Worm (Caenorhabditis elegans) whole organism, late embryonic: ENCODE measurements around the gene rpn-6.1.
A peak's percentile ranks its signal among the peaks of the same experiment; 100 is the strongest.

Experiments
- K02D7.2 ChIP-seq: sonication (generic microtip); optimal IDR thresholded peaks from 2 replicates; lab custom pipeline; 2017; ENCODE audit warnings: mild to moderate bottlenecking, missing genetic modification characterization, missing compliant biosample characterization
- K09A11.1 ChIP-seq: sonication (generic microtip); optimal IDR thresholded peaks from 2 replicates; lab custom pipeline; 2017; ENCODE audit warnings: antibody characterized with exemption, mild to moderate bottlenecking, missing genetic modification characterization, missing compliant biosample characterization; ENCODE audit not compliant: insufficient read depth
- ceh-18 ChIP-seq: sonication (generic microtip); optimal IDR thresholded peaks from 2 replicates; lab custom pipeline; 2016; ENCODE audit warnings: missing genetic modification characterization, missing compliant biosample characterization
- ceh-19 ChIP-seq: fragments of 200-800 bp; sonication (Bioruptor generic); optimal IDR thresholded peaks from 2 replicates; lab custom pipeline; 2018; ENCODE audit warnings: mild to moderate bottlenecking, missing genetic modification characterization, missing compliant biosample characterization
- ceh-24 ChIP-seq: sonication (generic microtip); optimal IDR thresholded peaks from 2 replicates; lab custom pipeline; 2016; ENCODE audit warnings: mild to moderate bottlenecking, missing genetic modification characterization, missing compliant biosample characterization
- ceh-31 ChIP-seq: sonication (generic microtip); optimal IDR thresholded peaks from 2 replicates; lab custom pipeline; 2016; ENCODE audit warnings: missing genetic modification characterization, missing compliant biosample characterization
- ceh-34 ChIP-seq: sonication (generic microtip); optimal IDR thresholded peaks from 2 replicates; lab custom pipeline; 2016; ENCODE audit warnings: mild to moderate bottlenecking, missing genetic modification characterization, missing compliant biosample characterization
- ceh-48 ChIP-seq: sonication (generic microtip); optimal IDR thresholded peaks from 2 replicates; lab custom pipeline; 2016; ENCODE audit warnings: missing genetic modification characterization, inconsistent platforms, missing compliant biosample characterization
- ceh-6 ChIP-seq: fragments of 200-800 bp; sonication (Bioruptor generic); optimal IDR thresholded peaks from 2 replicates; lab custom pipeline; 2018; ENCODE audit warnings: mild to moderate bottlenecking, missing genetic modification characterization, missing compliant biosample characterization
- ceh-9 ChIP-seq: sonication (generic microtip); optimal IDR thresholded peaks from 2 replicates; lab custom pipeline; 2016; ENCODE audit warnings: mild to moderate bottlenecking, missing genetic modification characterization, inconsistent platforms, missing compliant biosample characterization
- che-1 ChIP-seq: sonication (generic microtip); optimal IDR thresholded peaks from 2 replicates; lab custom pipeline; 2016; ENCODE audit warnings: mild to moderate bottlenecking, missing genetic modification characterization, missing compliant biosample characterization
- elt-2 ChIP-seq: sonication (generic microtip); optimal IDR thresholded peaks from 2 replicates; lab custom pipeline; 2016; ENCODE audit warnings: missing genetic modification reagents, missing genetic modification characterization, missing compliant biosample characterization
- elt-4 ChIP-seq: sonication (generic microtip); optimal IDR thresholded peaks from 2 replicates; lab custom pipeline; 2016; ENCODE audit warnings: missing genetic modification characterization, missing compliant biosample characterization
- fax-1 ChIP-seq: sonication (generic microtip); optimal IDR thresholded peaks from 2 replicates; lab custom pipeline; 2016; ENCODE audit warnings: missing genotype, missing genetic modification characterization, missing compliant biosample characterization
- fkh-6 ChIP-seq: sonication (generic microtip); optimal IDR thresholded peaks from 2 replicates; lab custom pipeline; 2016; ENCODE audit warnings: missing genetic modification characterization, missing compliant biosample characterization
- hlh-13 ChIP-seq: fragments of 200-800 bp; sonication (Bioruptor generic); optimal IDR thresholded peaks from 2 replicates; lab custom pipeline; 2018; ENCODE audit warnings: mild to moderate bottlenecking, missing genetic modification characterization, missing compliant biosample characterization
- hlh-15 ChIP-seq: sonication (generic microtip); optimal IDR thresholded peaks from 2 replicates; lab custom pipeline; 2016; ENCODE audit warnings: missing genetic modification characterization, missing compliant biosample characterization
- mec-3 ChIP-seq: sonication (generic microtip); optimal IDR thresholded peaks from 2 replicates; lab custom pipeline; 2016; ENCODE audit warnings: borderline replicate concordance, missing genetic modification characterization, missing compliant biosample characterization
- nfya-1 ChIP-seq: sonication (generic microtip); optimal IDR thresholded peaks from 2 replicates; lab custom pipeline; 2017; ENCODE audit warnings: missing genetic modification characterization, mild to moderate bottlenecking, missing compliant biosample characterization, antibody characterized with exemption, moderate library complexity
- nhr-11 ChIP-seq: fragments of 150-350 bp; optimal IDR thresholded peaks from 2 replicates; lab custom pipeline; 2014; ENCODE audit warnings: missing biosample characterization, missing genetic modification characterization
- nhr-232 ChIP-seq: sonication (generic microtip); optimal IDR thresholded peaks from 2 replicates; lab custom pipeline; 2016; ENCODE audit warnings: missing genetic modification characterization, missing compliant biosample characterization
- npax-4 ChIP-seq: sonication (generic microtip); optimal IDR thresholded peaks from 2 replicates; lab custom pipeline; 2016; ENCODE audit warnings: missing genetic modification characterization, missing compliant biosample characterization
- odd-2 ChIP-seq: sonication (generic microtip); optimal IDR thresholded peaks from 2 replicates; lab custom pipeline; 2017; ENCODE audit warnings: antibody characterized with exemption, mild to moderate bottlenecking, missing genetic modification characterization, missing compliant biosample characterization
- pax-1 ChIP-seq: fragments of 150-350 bp; optimal IDR thresholded peaks from 2 replicates; lab custom pipeline; 2014; ENCODE audit warnings: missing biosample characterization, missing genetic modification characterization
- pha-2 ChIP-seq: sonication (generic microtip); optimal IDR thresholded peaks from 2 replicates; lab custom pipeline; 2017; ENCODE audit warnings: mild to moderate bottlenecking, missing genetic modification characterization, missing compliant biosample characterization
- pqm-1 ChIP-seq: sonication (generic microtip); optimal IDR thresholded peaks from 2 replicates; lab custom pipeline; 2016; ENCODE audit warnings: missing genetic modification characterization, missing compliant biosample characterization
- rnt-1 ChIP-seq: sonication (generic microtip); optimal IDR thresholded peaks from 2 replicates; lab custom pipeline; 2016; ENCODE audit warnings: missing genetic modification characterization, missing compliant biosample characterization
- sdc-2 ChIP-seq: sonication (generic microtip); optimal IDR thresholded peaks from 2 replicates; lab custom pipeline; 2016; ENCODE audit warnings: missing genotype, missing genetic modification characterization, missing compliant biosample characterization
- sox-2 ChIP-seq: fragments of 200-800 bp; sonication (Bioruptor generic); IDR thresholded peaks from 2 replicates; pipeline ENCODE4 v1.3.6; 2022; ENCODE audit warnings: missing genetic modification reagents, missing genetic modification characterization, missing compliant biosample characterization
- syd-9 ChIP-seq: sonication (generic microtip); optimal IDR thresholded peaks from 2 replicates; lab custom pipeline; 2016; ENCODE audit warnings: mild to moderate bottlenecking, missing genetic modification characterization, moderate library complexity, missing compliant biosample characterization
- tbx-2 ChIP-seq: sonication (generic microtip); optimal IDR thresholded peaks from 2 replicates; lab custom pipeline; 2016; ENCODE audit warnings: missing genetic modification characterization, missing compliant biosample characterization
- tbx-7 ChIP-seq: sonication (generic microtip); optimal IDR thresholded peaks from 2 replicates; lab custom pipeline; 2016; ENCODE audit warnings: missing genotype, missing genetic modification characterization, missing compliant biosample characterization
- ttx-3 ChIP-seq: sonication (generic microtip); optimal IDR thresholded peaks from 2 replicates; lab custom pipeline; 2016; ENCODE audit warnings: missing genetic modification reagents, missing genetic modification characterization, missing compliant biosample characterization
- unc-3 ChIP-seq, 2 experiments: fragments of 200-800 bp in 1 of 2; sonication (Bioruptor generic) in 1 of 2; sonication (generic microtip) in 1 of 2; conservative IDR thresholded peaks in 1 of 2; optimal IDR thresholded peaks in 1 of 2; 2 replicates each; pipeline versions ENCODE4 v1.3.6 to Lab custom; 2016 to 2022; ENCODE audit warnings: missing compliant biosample characterization in 2 of 2, missing genetic modification characterization in 2 of 2, missing genetic modification reagents in 1 of 2
- unc-42 ChIP-seq: sonication (generic microtip); optimal IDR thresholded peaks from 2 replicates; lab custom pipeline; 2016; ENCODE audit warnings: missing genotype, missing genetic modification characterization, missing compliant biosample characterization
- unc-55 ChIP-seq: sonication (generic microtip); optimal IDR thresholded peaks from 2 replicates; lab custom pipeline; 2017; ENCODE audit warnings: missing biosample characterization, missing genetic modification reagents, missing genetic modification characterization
- zip-5 ChIP-seq: sonication (generic microtip); optimal IDR thresholded peaks from 2 replicates; lab custom pipeline; 2016; ENCODE audit warnings: missing genetic modification characterization, missing compliant biosample characterization
- ztf-16 ChIP-seq: sonication (generic microtip); optimal IDR thresholded peaks from 2 replicates; lab custom pipeline; 2017; ENCODE audit warnings: missing genetic modification characterization, missing compliant biosample characterization

The rpn-6.1 gene

DNA sequence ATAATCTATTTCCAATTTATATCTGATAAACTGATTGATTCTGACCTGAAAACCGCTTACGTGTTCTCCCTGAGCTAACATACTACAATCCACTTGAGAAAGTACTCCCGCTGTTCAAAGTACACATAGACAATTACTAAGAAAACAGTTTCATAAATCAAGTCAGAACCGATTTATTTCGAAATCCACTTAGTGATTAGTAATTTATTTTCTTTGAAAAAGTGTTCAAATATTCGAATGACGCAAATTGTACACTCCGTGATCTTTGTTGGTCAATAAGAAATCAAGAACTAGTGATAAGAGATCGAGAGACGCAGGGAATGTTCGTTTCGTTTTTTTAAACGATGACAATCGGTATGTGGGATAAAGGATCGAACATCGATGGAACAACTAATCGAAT is 30.7 kb upstream of the rpn-6.1 start:
- TF ChIP-seq hlh-15 (no peak), ceh-19 (GFP tag; lab: Kevin White, UChicago) (no peak), ceh-24 (tag; lab: Kevin White, UChicago) (no peak), pax-1 (tag; lab: Kevin White, UChicago) (no peak)

DNA sequence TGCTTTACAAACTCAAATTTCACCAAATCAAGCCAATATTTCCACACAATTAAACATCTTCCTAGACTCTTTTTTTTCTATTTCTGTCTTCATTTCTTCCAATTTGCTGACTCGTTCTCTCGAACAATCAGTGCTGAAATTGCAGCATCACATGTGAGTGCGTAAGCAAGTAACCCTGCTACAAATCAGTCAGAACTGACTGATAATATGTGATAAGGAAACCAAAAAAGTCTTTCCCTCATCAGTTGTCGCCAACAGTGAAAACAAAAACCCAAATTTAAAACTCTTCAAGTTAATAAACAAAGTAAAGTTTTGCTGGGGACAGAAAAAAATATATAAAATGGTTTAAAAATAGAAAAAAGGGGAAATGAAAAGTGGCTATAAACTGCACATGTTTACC is 29.7 kb upstream of the rpn-6.1 start:
- TF ChIP-seq tbx-7 (tag; lab: Kevin White, UChicago) (no peak), elt-2 (tag; lab: Kevin White, UChicago) (peak; percentile 30)
- TF ChIP-seq, all 69 proteins: peak for 1

DNA sequence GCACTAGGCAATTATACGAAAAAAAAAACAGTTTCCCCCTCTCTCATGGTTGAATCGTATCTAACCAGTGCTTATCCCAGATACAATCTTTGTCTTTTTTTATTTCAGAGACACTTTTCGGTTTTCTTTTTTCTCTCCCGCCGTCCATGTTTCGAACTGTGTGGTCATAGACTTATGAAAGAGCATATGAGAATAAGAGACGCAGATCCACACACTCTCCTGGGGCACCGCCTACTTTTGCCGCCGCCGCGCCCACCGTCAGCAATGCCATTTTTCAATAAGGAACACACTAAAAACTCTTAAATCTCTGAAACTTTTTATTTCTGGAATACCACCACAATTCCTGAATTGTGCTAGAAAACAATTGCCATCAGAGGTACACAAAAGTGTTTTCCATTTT is 28.1 kb upstream of the rpn-6.1 start, which contains the start of gene prk-1:
TSS of gene prk-1 (plus strand) at position 269 of the 400 bp plus-strand sequence.
- no peak for TF ChIP-seq ceh-24 (tag; lab: Kevin White, UChicago)
- no peak for TF ChIP-seq unc-55
- TF ChIP-seq tbx-2 (tag; lab: Kevin White, UChicago): no peak
- TF ChIP-seq npax-4 (tag; lab: Kevin White, UChicago): no peak
- no peak for TF ChIP-seq ztf-16
- TF ChIP-seq ttx-3: no peak
- no peak for TF ChIP-seq fax-1 (tag; lab: Kevin White, UChicago)
- TF ChIP-seq ceh-48: no peak
- no peak for TF ChIP-seq unc-42 (tag; lab: Kevin White, UChicago)
- TF ChIP-seq sox-2: no peak
- TF ChIP-seq ceh-9: no peak
- TF ChIP-seq nhr-11: no peak
- TF ChIP-seq ceh-31 (tag; lab: Kevin White, UChicago): no peak
- no peak for TF ChIP-seq odd-2 (tag; lab: Kevin White, UChicago)
- no peak for TF ChIP-seq hlh-13 (GFP tag; lab: Kevin White, UChicago)
- TF ChIP-seq ceh-6: no peak
- TF ChIP-seq che-1 (tag; lab: Kevin White, UChicago): no peak
- no peak for TF ChIP-seq sdc-2 (tag; lab: Kevin White, UChicago)
- TF ChIP-seq pha-2: no peak

DNA sequence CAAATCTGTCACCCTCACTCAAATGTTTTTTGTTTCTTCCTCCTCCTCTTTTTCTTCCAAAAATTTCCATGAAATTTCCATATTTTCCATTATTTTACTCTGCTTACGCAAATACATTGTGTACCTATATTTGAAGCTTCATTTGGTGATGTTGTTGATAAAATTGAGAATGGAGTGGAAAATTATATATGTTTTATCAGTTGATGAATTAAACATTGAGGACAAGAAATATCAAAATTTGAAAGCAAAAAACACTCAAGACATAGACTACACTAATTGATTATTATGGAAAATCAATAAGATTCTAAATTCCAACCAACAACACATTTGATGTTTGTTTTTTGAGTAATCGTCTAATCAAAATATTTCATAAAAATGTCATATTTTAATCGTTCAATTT is 27.4 kb upstream of the rpn-6.1 start:
- TF ChIP-seq ceh-48 (no peak), mec-3 (tag; lab: Kevin White, UChicago) (no peak), syd-9 (tag; lab: Kevin White, UChicago) (no peak), elt-4 (no peak), hlh-15 (no peak), K02D7.2 (tag; lab: Kevin White, UChicago) (no peak), fkh-6 (tag; lab: Kevin White, UChicago) (no peak), ceh-31 (tag; lab: Kevin White, UChicago) (no peak), ceh-34 (tag; lab: Kevin White, UChicago) (no peak), nhr-232 (no peak), zip-5 (tag; lab: Kevin White, UChicago) (no peak), ztf-16 (no peak), pqm-1 (no peak), nfya-1 (no peak), odd-2 (tag; lab: Kevin White, UChicago) (no peak), K09A11.1 (tag; lab: Kevin White, UChicago) (no peak), rnt-1 (no peak)

DNA sequence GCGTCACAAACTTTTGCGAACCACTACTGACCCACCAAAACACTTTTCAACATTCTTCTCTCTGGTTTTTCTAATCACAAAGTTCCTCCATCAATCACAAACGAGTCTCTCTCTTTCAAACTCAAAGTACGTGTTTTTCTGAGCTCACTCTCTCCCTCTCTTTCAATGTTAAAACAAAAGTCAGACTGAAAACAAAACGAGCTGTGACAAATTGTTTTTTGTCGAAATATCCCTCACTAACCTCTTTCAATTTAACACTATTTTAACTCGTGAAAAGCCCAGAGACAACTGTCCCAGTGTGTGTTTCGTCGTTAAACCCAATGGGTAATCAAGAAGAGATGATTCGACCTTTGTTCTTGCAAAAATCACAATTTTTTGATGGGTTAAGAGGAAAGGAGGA is 26.3 kb upstream of the rpn-6.1 start:
- TF ChIP-seq ceh-18 (tag; lab: Kevin White, UChicago) (peak; percentile 78), unc-3 (GFP tag; conservative IDR thresholded peaks at IDR 0.05; lab: Robert Waterston, UW) (no peak), unc-3 (tag; optimal IDR thresholded peaks at IDR 0.05; lab: Kevin White, UChicago) (no peak), hlh-13 (GFP tag; lab: Kevin White, UChicago) (no peak), fax-1 (tag; lab: Kevin White, UChicago) (no peak), sdc-2 (tag; lab: Kevin White, UChicago) (no peak)
